Fruit fly (Drosophila melanogaster) whole organism, larva: Measurements from ENCODE around the gene PGRP-LE.

Experiments
- noc ChIP-seq: fragments of 200-800 bp; sonication (Bioruptor generic); optimal IDR thresholded peaks from 3 replicates; lab custom pipeline; 2019; ENCODE audit warnings: missing biosample characterization, mild to moderate bottlenecking, missing genetic modification characterization, moderate library complexity

The PGRP-LE gene

DNA sequence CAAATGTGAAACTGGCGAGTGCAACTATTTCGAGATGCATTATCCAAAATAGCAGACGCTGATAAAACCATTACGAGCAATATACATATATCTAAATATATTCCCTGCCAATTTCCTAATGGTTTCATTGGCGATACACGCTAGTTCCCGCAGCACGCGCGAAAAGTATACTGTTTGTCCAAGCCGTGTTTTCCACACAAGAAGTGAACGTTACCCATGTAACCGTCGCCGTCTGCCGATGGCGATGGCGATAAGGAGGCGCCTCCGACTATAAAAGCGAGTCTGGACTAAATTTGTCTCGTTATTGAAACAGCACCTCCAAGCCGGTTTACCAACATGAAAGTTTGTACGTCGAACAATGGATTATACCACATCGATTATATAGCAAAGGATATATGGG, 24.8 kb downstream of the PGRP-LE start, which contains the start of gene CG43673:
Gene CG43673 (plus strand): TSS at position 301 of the 400 bp plus-strand sequence.
- no peak for TF ChIP-seq noc (tag; lab: Kevin White, UChicago)

DNA sequence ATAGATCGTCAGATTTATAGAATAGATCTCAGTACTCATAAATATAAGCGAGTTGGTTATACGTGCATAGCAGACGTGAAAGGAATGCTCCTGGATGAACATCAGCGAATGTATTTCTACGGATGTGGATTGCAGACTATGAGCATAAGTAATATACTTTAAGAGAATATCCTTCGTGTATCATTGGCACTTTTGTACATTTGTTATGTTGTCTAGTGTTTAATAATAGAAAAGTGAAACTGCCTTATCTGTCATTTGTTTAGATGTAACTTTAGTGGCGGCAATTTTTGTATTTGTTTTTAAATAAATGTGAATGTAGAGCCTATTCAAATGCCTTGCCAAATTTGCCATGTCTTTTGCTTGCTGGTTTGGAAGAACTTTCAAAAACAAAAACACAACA, 31.0 kb downstream of the PGRP-LE start, which contains the start of gene CG43672:
Gene CG43672 (plus strand): TSS at position 301 of the 400 bp plus-strand sequence.
- TF ChIP-seq noc (tag; lab: Kevin White, UChicago), result no peak

DNA sequence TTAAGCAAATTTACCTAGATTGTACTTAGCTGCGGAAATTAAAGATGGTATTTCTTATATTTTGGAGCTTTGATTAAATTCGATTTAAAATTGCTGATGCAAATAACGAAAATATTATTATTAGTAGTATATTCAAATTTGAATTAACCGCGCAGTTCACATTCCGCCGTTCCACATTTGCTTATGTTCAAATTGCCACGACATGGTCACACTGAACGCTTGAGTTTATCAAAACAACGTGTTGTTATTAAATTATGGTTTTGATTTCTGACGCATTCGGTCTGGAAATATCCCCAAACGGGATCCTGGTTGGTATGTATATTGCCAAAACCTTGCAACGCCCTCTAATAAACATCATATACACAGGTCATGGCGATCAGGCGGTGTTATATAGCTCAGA, 34.2 kb downstream of the PGRP-LE start, which contains the start of gene CG33172:
Gene CG33172 (plus strand): TSS at position 208 of the 400 bp plus-strand sequence.
- TF ChIP-seq noc (tag; lab: Kevin White, UChicago), result no peak

DNA sequence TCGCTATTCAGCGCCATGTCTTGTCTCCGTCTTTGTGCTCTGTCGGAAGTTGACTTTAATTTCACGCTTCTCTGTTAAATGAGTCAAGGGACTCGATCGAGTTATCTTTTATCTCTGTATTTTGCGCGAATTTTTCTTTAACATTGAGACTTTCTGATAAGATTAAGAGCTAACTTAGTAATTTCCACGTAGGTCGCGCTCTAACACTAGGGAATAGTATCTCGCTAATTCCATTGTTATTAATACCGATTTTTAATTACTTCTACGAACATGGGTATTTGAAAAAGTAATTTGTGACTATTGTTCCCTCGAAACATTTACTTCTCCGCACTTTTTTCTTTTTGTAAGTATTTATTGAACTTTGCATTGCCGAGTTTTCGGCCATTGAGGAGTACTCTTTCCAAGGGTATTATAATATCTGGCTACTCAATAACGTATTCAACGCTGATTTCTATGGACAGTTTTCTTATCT, 37.2 kb downstream of the PGRP-LE start, which contains the start of gene CG8952:
Gene CG8952 (minus strand): TSS at position 51 of the 472 bp plus-strand sequence.
- no peak for TF ChIP-seq noc (tag; lab: Kevin White, UChicago)

DNA sequence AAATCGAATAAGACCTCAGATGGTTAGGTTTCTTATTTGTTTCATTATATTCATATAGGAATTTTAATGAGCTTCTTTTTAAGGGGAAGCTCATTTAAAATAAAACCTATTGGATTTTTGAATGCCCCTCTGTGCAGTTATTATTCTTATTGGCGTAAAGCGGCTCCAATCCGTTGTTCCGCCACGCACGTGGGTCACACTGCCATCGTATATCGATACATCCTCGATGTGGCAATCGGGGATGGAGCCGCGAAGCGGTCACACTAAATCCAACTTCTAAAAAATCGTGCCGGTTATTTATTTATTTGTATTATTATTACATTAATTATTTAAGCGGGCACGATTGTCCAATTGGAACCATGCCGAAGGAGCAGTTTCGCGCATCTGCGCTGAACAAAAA, 41.0 kb downstream of the PGRP-LE start, which contains the start of gene Polr3A:
Gene Polr3A (plus strand): TSS at position 234 of the 400 bp plus-strand sequence.
- no peak for TF ChIP-seq noc (tag; lab: Kevin White, UChicago)

DNA sequence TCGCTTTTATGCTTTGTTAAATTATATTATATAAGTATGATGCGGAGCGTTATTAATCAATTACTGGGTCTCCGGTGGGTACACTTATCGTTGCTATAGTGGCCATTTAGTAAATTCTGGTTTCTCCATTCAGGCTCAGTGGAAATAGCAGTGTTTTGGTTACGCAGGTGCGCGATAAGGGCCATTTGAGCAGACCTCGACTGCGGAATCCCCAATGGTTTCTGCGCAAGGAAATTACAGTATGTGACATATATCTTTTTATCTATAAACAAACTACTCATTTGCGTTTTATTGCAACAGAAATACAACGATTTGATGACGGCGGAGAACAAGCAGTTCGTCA, 42.4 kb downstream of the PGRP-LE start:
- no peak for TF ChIP-seq noc (tag; lab: Kevin White, UChicago)

DNA sequence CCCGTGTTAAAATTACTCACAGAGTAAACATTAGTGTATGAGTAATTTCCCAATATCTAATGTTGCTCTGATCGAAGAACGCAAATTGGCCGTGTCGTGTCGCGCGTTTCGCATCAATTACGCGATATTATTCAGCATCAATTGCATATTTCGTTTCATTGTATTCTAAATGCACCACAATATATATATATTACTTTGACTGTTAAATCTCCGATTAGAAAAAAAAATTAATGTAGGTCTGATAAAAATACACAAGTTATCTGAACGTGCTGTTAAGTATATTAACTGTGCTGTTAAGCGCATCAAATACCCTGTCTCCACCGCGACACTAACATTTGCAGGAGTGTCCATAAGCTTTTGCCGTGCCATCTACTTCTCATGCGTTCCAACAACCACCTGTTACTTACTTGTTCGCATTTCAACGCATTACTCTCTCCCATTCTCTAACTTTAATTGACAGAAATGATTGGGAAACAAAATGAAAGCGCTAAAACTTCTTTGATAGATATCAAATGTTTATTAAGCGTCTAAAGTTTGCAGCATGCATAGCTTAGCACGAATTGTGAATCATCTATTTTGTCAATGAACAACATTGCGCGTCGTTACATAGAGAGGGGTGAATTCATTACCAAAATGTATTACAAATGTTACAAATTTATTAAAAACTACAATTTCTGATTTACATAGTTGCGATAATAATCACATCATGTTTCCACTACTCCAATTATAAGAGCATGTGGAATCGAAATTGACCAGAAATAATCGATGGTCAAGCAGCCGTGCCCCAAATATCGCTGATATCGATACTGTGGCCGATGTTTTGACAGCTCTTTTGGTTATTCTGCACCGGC, 43.0 kb downstream of the PGRP-LE start, which contains the start of the genes Graf and mRpL3:
Gene Graf (minus strand): TSS at position 287 of the 851 bp plus-strand sequence.
Gene mRpL3 (plus strand): TSS at position 802 of the 851 bp plus-strand sequence.
- no peak for TF ChIP-seq noc (tag; lab: Kevin White, UChicago)

DNA sequence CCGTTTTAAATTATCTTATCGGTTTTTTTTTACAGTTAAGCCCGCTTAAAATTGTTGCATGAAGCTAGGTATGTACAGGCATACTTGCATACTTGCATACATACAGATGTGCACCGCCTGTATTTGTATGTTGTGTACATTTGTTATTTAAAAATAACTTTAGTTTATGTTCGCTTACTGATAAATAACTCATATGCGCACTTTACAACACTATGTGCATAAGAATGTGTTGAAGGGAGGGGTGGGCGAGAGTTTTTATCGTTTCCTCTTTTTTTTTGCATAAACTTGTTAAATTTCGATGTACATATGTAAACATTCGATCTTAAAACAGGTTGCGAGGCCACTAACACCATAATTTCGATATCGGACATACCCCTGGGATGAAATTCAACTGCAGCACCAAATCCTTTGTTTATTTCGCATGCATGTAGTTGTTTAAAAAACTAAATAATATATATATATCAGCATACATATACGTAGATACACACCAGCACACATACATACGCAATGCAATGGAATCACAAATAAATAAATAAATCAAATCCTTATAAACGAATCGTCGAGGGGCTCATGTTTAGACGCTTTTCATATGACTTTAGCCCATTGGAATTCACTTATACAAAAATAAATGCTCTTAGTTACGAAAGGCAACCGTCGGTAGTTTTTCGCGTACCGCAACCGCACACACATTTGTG, 43.8 kb downstream of the PGRP-LE start:
- no peak for TF ChIP-seq noc (tag; lab: Kevin White, UChicago)

DNA sequence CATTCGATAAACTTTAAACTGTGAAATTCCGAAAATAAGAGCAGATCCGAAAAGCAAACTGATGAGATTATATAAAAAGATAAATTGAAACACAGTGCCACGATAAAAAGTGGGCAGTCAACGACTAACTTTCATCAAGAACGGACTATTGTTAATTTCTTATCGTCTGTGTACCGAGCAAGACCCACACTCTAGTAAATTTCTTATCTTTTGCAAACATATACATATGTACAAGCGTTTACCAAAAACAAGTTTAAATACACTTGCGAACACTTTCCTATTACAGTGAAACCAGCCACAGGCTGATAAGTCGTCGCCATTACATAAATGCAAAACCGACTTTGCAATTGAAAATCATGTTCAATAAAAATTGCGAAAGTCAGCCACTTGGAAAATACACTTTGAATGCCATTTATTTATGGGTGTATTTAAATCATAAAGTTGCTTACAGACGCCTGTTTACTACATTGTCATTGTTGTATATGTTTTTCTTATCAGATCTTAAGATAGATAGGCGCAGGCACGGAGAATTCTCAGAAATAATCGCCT, 44.9 kb downstream of the PGRP-LE start:
- peak; percentile 56 for TF ChIP-seq noc (tag; lab: Kevin White, UChicago)

DNA sequence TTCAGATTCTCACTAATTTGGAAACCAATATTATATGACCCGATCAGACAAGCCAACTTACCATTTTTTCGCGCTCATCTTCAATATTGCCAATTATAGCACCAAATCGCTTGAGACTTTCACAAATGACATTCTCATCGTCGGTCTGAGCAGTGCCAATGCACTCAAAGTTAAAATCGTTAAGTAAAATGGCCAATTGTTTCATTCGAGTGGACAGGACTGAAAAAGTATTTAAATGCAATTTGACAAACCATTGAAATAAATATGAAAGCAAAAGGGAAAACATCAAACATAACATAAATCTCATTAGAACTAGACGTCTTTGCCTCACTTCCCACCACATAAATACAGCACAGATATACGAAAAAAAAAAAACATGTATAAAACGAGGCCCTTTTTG, 47.7 kb downstream of the PGRP-LE start, which contains the start of gene CG8260:
Gene CG8260 (plus strand): TSS at position 301 of the 400 bp plus-strand sequence.
- no peak for TF ChIP-seq noc (tag; lab: Kevin White, UChicago)
